Fruit fly (Drosophila melanogaster) whole organism, embryonic: Measurements from ENCODE around the gene PRL-1.

Experiments used
- Adf1 ChIP-seq: fragments of 200-800 bp; sonication (Bioruptor generic); IDR thresholded peaks from 2 replicates; pipeline ENCODE4 v1.3.6; 2022; ENCODE audit warnings: missing biosample characterization, missing genetic modification characterization
- Bteb2 ChIP-seq: fragments of 200-800 bp; sonication (Bioruptor generic); optimal IDR thresholded peaks from 2 replicates; lab custom pipeline; 2016; ENCODE audit warnings: missing biosample characterization, missing genetic modification characterization
- CG10431 ChIP-seq: fragments of 200-800 bp; sonication (Bioruptor generic); optimal IDR thresholded peaks from 3 replicates; lab custom pipeline; 2018; ENCODE audit warnings: missing biosample characterization, mild to moderate bottlenecking, missing genetic modification characterization
- CG11085 ChIP-seq: fragments of 200-800 bp; sonication (Bioruptor generic); IDR thresholded peaks from 2 replicates; pipeline ENCODE4 v1.3.6; 2022; ENCODE audit warnings: missing biosample characterization, missing genetic modification characterization
- CG11560 ChIP-seq: fragments of 200-800 bp; sonication (Bioruptor generic); IDR thresholded peaks from 3 replicates; pipeline ENCODE4 v1.3.6; 2022; ENCODE audit warnings: missing biosample characterization, missing genetic modification characterization
- CG11696 ChIP-seq: fragments of 200-800 bp; sonication (Bioruptor generic); IDR thresholded peaks from 2 replicates; pipeline ENCODE4 v1.3.6; 2022; ENCODE audit warnings: missing biosample characterization, missing genetic modification characterization
- CG13123 ChIP-seq: fragments of 200-800 bp; sonication (Bioruptor generic); optimal IDR thresholded peaks from 2 replicates; lab custom pipeline; 2016; ENCODE audit warnings: missing biosample characterization, missing genetic modification characterization
- CG15073 ChIP-seq: fragments of 200-800 bp; sonication (Bioruptor generic); optimal IDR thresholded peaks from 2 replicates; lab custom pipeline; 2016; ENCODE audit warnings: missing biosample characterization, missing genetic modification characterization
- CG16815 ChIP-seq: fragments of 200-800 bp; sonication (Bioruptor generic); optimal IDR thresholded peaks from 3 replicates; lab custom pipeline; 2017; ENCODE audit warnings: missing biosample characterization, mild to moderate bottlenecking, missing genetic modification characterization
- CG17568 ChIP-seq: fragments of 200-800 bp; sonication (Bioruptor generic); optimal IDR thresholded peaks from 2 replicates; lab custom pipeline; 2018; ENCODE audit warnings: missing biosample characterization, mild to moderate bottlenecking, missing genetic modification characterization, moderate library complexity
- CG31388 ChIP-seq: fragments of 200-800 bp; sonication (Bioruptor generic); optimal IDR thresholded peaks from 2 replicates; lab custom pipeline; 2016; ENCODE audit warnings: missing biosample characterization, missing genetic modification characterization
- CG33213 ChIP-seq: fragments of 200-800 bp; sonication (Bioruptor generic); optimal IDR thresholded peaks from 3 replicates; lab custom pipeline; 2016; ENCODE audit warnings: missing biosample characterization, missing genetic modification characterization
- CG34224 ChIP-seq: fragments of 200-800 bp; sonication (Bioruptor generic); IDR thresholded peaks from 3 replicates; pipeline ENCODE4 v1.3.6; 2022; ENCODE audit warnings: missing biosample characterization, missing genetic modification characterization; ENCODE audit not compliant: partially characterized antibody
- CG3726 ChIP-seq: fragments of 200-800 bp; sonication (Bioruptor generic); IDR thresholded peaks from 3 replicates; pipeline ENCODE4, ENCODE4 v1.3.6; 2022; ENCODE audit warnings: missing biosample characterization, missing genetic modification characterization
- CG3995 ChIP-seq: fragments of 200-800 bp; sonication (Bioruptor generic); optimal IDR thresholded peaks from 3 replicates; lab custom pipeline; 2016; ENCODE audit warnings: missing biosample characterization, missing genetic modification characterization
- CG42726 ChIP-seq: fragments of 200-800 bp; sonication (Bioruptor generic); IDR thresholded peaks from 2 replicates; pipeline ENCODE4 v1.3.6; 2022; ENCODE audit warnings: missing biosample characterization, missing genetic modification characterization; ENCODE audit not compliant: partially characterized antibody
- CG6175 ChIP-seq: fragments of 200-800 bp; sonication (Bioruptor generic); IDR thresholded peaks from 3 replicates; pipeline ENCODE4 v1.3.6; 2022; ENCODE audit warnings: missing biosample characterization, missing genetic modification characterization
- CG6654 ChIP-seq: fragments of 200-800 bp; sonication (Bioruptor generic); optimal IDR thresholded peaks from 2 replicates; lab custom pipeline; 2017; ENCODE audit warnings: missing biosample characterization, mild to moderate bottlenecking, missing genetic modification characterization
- CG6689 ChIP-seq: fragments of 200-800 bp; sonication (Bioruptor generic); IDR thresholded peaks from 2 replicates; pipeline ENCODE4 v1.3.6; 2022; ENCODE audit warnings: missing biosample characterization, missing genetic modification characterization
- CG7928 ChIP-seq: fragments of 200-800 bp; sonication (Bioruptor generic); optimal IDR thresholded peaks from 2 replicates; lab custom pipeline; 2017; ENCODE audit warnings: missing biosample characterization, mild to moderate bottlenecking, missing genetic modification characterization
- CG7987 ChIP-seq: fragments of 200-800 bp; sonication (Bioruptor generic); optimal IDR thresholded peaks from 2 replicates; lab custom pipeline; 2018; ENCODE audit warnings: missing biosample characterization, mild to moderate bottlenecking, missing genetic modification characterization, moderate library complexity
- Doc3 ChIP-seq: fragments of 200-800 bp; sonication (Bioruptor generic); IDR thresholded peaks from 3 replicates; pipeline ENCODE4 v1.3.6; 2022; ENCODE audit warnings: missing biosample characterization, missing genetic modification characterization; ENCODE audit not compliant: partially characterized antibody
- Gsc ChIP-seq: fragments of 200-800 bp; sonication (Bioruptor generic); IDR thresholded peaks from 2 replicates; pipeline ENCODE4 v1.3.6; 2022; ENCODE audit warnings: missing biosample characterization, missing genetic modification characterization
- H15 ChIP-seq: fragments of 200-800 bp; sonication (Bioruptor generic); IDR thresholded peaks from 3 replicates; pipeline ENCODE4 v1.3.6; 2022; ENCODE audit warnings: missing biosample characterization, missing genetic modification characterization
- HLH4C ChIP-seq: fragments of 200-800 bp; sonication (Bioruptor generic); IDR thresholded peaks from 3 replicates; pipeline ENCODE4 v1.3.6; 2022; ENCODE audit warnings: missing biosample characterization, missing genetic modification characterization; ENCODE audit not compliant: partially characterized antibody
- Hand ChIP-seq: fragments of 200-800 bp; sonication (Bioruptor generic); optimal IDR thresholded peaks from 2 replicates; lab custom pipeline; 2017; ENCODE audit warnings: mild to moderate bottlenecking, missing biosample characterization, missing genetic modification reagents, missing genetic modification characterization
- HmgZ ChIP-seq: fragments of 200-800 bp; sonication (Bioruptor generic); optimal IDR thresholded peaks from 2 replicates; lab custom pipeline; 2018; ENCODE audit warnings: missing biosample characterization, mild to moderate bottlenecking, missing genetic modification characterization
- Mes4 ChIP-seq: fragments of 200-800 bp; sonication (Bioruptor generic); optimal IDR thresholded peaks from 2 replicates; lab custom pipeline; 2016; ENCODE audit warnings: missing biosample characterization, missing genetic modification characterization
- Nf-YC ChIP-seq: fragments of 200-800 bp; optimal IDR thresholded peaks from 3 replicates; lab custom pipeline; 2019; ENCODE audit warnings: missing biosample characterization, mild to moderate bottlenecking, missing genetic modification characterization, moderate library complexity
- Poxn ChIP-seq: fragments of 200-800 bp; sonication (Bioruptor generic); IDR thresholded peaks from 2 replicates; pipeline ENCODE4 v1.3.6; 2022; ENCODE audit warnings: missing biosample characterization, missing genetic modification characterization
- Trl ChIP-seq, 3 experiments: fragments of >200 bp in 2 of 3; fragments of 200-800 bp in 1 of 3; sonication (Bioruptor generic) in 1 of 3; optimal IDR thresholded peaks; 2 replicates in 1 of 3; 3 replicates in 2 of 3; lab custom pipeline; 2016 to 2017; ENCODE audit warnings: missing biosample characterization in 1 of 3, missing genetic modification characterization in 1 of 3
- bsh ChIP-seq, 2 experiments: fragments of 200-800 bp; sonication (Bioruptor generic); optimal IDR thresholded peaks; 2 replicates each; lab custom pipeline; 2017 to 2018; ENCODE audit warnings: mild to moderate bottlenecking in 2 of 2, missing biosample characterization in 2 of 2, missing genetic modification characterization in 2 of 2, moderate library complexity in 1 of 2
- btn ChIP-seq: fragments of 200-800 bp; sonication (Bioruptor generic); optimal IDR thresholded peaks from 2 replicates; lab custom pipeline; 2016; ENCODE audit warnings: missing biosample characterization, missing genetic modification characterization
- crol ChIP-seq: fragments of 200-800 bp; sonication (Bioruptor generic); IDR thresholded peaks from 2 replicates; pipeline ENCODE4 v1.3.6; 2022; ENCODE audit warnings: missing biosample characterization, missing genetic modification characterization
- dati ChIP-seq: fragments of 200-800 bp; sonication (Bioruptor generic); IDR thresholded peaks from 2 replicates; pipeline ENCODE4 v1.3.6; 2022; ENCODE audit warnings: missing biosample characterization, missing genetic modification characterization
- disco-r ChIP-seq: fragments of 200-800 bp; sonication (Bioruptor generic); optimal IDR thresholded peaks from 2 replicates; lab custom pipeline; 2016; ENCODE audit warnings: missing biosample characterization, missing genetic modification characterization
- esg ChIP-seq: fragments of 200-800 bp; sonication (Bioruptor generic); conservative IDR thresholded peaks from 2 replicates; pipeline ENCODE4 v1.3.6; 2022; ENCODE audit warnings: missing biosample characterization, missing genetic modification characterization
- exex ChIP-seq: fragments of 200-800 bp; sonication (Bioruptor generic); optimal IDR thresholded peaks from 4 replicates; lab custom pipeline; 2018; ENCODE audit warnings: missing biosample characterization, mild to moderate bottlenecking, missing genetic modification characterization, moderate library complexity
- ftz-f1 ChIP-seq: fragments of 200-800 bp; sonication (Bioruptor generic); optimal IDR thresholded peaks from 2 replicates; lab custom pipeline; 2016; ENCODE audit warnings: missing biosample characterization, missing genetic modification characterization
- gro ChIP-seq: fragments of 200-800 bp; sonication (Bioruptor generic); optimal IDR thresholded peaks from 2 replicates; lab custom pipeline; 2016; ENCODE audit warnings: missing biosample characterization, missing genetic modification characterization
- gt ChIP-seq: fragments of 200-800 bp; sonication (Bioruptor generic); IDR thresholded peaks from 2 replicates; pipeline ENCODE4 v1.3.6; 2022; ENCODE audit warnings: missing biosample characterization, missing genetic modification characterization
- kni ChIP-seq: fragments of 200-800 bp; sonication (Bioruptor generic); optimal IDR thresholded peaks from 3 replicates; lab custom pipeline; 2017; ENCODE audit warnings: mild to moderate bottlenecking, missing biosample characterization, missing genetic modification reagents, missing genetic modification characterization
- lmd ChIP-seq: fragments of 200-800 bp; sonication (Bioruptor generic); IDR thresholded peaks from 2 replicates; pipeline ENCODE4 v1.3.6; 2022; ENCODE audit warnings: missing biosample characterization, missing genetic modification characterization
- nau ChIP-seq: fragments of 200-800 bp; sonication (Bioruptor generic); optimal IDR thresholded peaks from 3 replicates; lab custom pipeline; 2017; ENCODE audit warnings: missing biosample characterization, mild to moderate bottlenecking, missing genetic modification characterization, missing genetic modification reagents
- nerfin-2 ChIP-seq: fragments of 200-800 bp; sonication (Bioruptor generic); IDR thresholded peaks from 2 replicates; pipeline ENCODE4 v1.3.6; 2022; ENCODE audit warnings: missing biosample characterization, missing genetic modification characterization; ENCODE audit not compliant: partially characterized antibody
- otp ChIP-seq: fragments of 200-800 bp; sonication (Bioruptor generic); IDR thresholded peaks from 3 replicates; pipeline ENCODE4, ENCODE4 v1.3.6; 2022; ENCODE audit warnings: missing biosample characterization, missing genetic modification characterization
- peb ChIP-seq: fragments of 200-800 bp; sonication (Bioruptor generic); IDR thresholded peaks from 2 replicates; pipeline ENCODE4 v1.3.6; 2022; ENCODE audit warnings: missing biosample characterization, missing genetic modification characterization
- pho ChIP-seq: fragments of 200-800 bp; sonication (Bioruptor generic); optimal IDR thresholded peaks from 2 replicates; lab custom pipeline; 2016; ENCODE audit warnings: missing biosample characterization, missing genetic modification characterization
- repo ChIP-seq: fragments of 200-800 bp; sonication (Bioruptor generic); optimal IDR thresholded peaks from 2 replicates; lab custom pipeline; 2016; ENCODE audit warnings: missing biosample characterization, missing genetic modification characterization
- sob ChIP-seq: fragments of 200-800 bp; sonication (Bioruptor generic); IDR thresholded peaks from 2 replicates; pipeline ENCODE4 v1.3.6; 2022; ENCODE audit warnings: missing biosample characterization, missing genetic modification characterization
- vvl ChIP-seq: fragments of 200-800 bp; sonication (Bioruptor generic); IDR thresholded peaks from 2 replicates; pipeline ENCODE4 v1.3.6; 2022; ENCODE audit warnings: missing biosample characterization, missing genetic modification characterization
- wdn ChIP-seq: fragments of 200-800 bp; sonication (Bioruptor generic); IDR thresholded peaks from 2 replicates; pipeline ENCODE4 v1.3.6; 2022; ENCODE audit warnings: missing biosample characterization, missing genetic modification characterization

The PRL-1 gene

DNA sequence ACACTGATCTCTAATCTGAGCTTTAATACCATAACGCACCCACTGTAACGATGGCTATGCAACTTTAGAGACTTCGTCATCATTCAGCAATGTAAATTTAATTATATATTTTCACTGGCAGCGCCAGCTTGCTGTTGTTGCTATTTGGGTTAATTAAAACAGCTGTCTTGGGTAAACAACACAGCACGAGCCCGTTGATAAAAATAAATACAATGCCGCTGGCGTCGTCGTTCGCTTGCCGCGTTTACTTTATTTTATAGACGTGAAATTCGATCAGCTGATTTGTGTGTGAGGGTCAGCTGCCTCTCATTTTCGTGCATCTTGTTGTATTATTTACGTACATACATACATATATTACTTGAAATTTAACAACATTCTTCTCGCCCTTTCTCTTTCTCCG, 15.3 kb upstream of the PRL-1 start:
- no peak for TF ChIP-seq Poxn (GFP tag; lab: Robert Waterston, UW)
- no peak for TF ChIP-seq CG42726 (GFP tag; lab: Robert Waterston, UW)
- no peak for TF ChIP-seq CG31388 (GFP tag; lab: Kevin White, UChicago)
- TF ChIP-seq wdn (GFP tag; lab: Robert Waterston, UW), result 0 out of 2 replicates have a peak, but pooled peaks have one; percentile 7
- no peak for TF ChIP-seq CG33213 (GFP tag; lab: Kevin White, UChicago)
- no peak for TF ChIP-seq CG16815
- peak; percentile 29 for TF ChIP-seq exex (tag; lab: Kevin White, UChicago)
- TF ChIP-seq peb, result no peak
- TF ChIP-seq Trl (optimal IDR thresholded peaks at IDR 0.05; lab: Kevin White, UChicago), result no peak
- no peak for TF ChIP-seq Trl (GFP tag; optimal IDR thresholded peaks at IDR 0.05; lab: Kevin White, UChicago)
- TF ChIP-seq ftz-f1 (GFP tag; lab: Kevin White, UChicago), result no peak
- no peak for TF ChIP-seq CG34224 (GFP tag; lab: Robert Waterston, UW)
- TF ChIP-seq Bteb2 (GFP tag; lab: Kevin White, UChicago), result no peak
- TF ChIP-seq sob (GFP tag; lab: Robert Waterston, UW), result 0 out of 2 replicates have a peak, but pooled peaks have one; percentile 33
- TF ChIP-seq HLH4C, result no peak
- no peak for TF ChIP-seq CG6654 (GFP tag; lab: Kevin White, UChicago)
- TF ChIP-seq lmd (GFP tag; lab: Robert Waterston, UW), result no peak
- no peak for TF ChIP-seq Nf-YC (tag; lab: Kevin White, UChicago)
- no peak for TF ChIP-seq CG6689 (GFP tag; lab: Robert Waterston, UW)
- peak; percentile 29 for TF ChIP-seq Hand (GFP tag; lab: Kevin White, UChicago)
- no peak for TF ChIP-seq disco-r (GFP tag; lab: Kevin White, UChicago)
- no peak for TF ChIP-seq Doc3 (GFP tag; lab: Robert Waterston, UW)
- peak; percentile 69 for TF ChIP-seq CG7987 (GFP tag; lab: Kevin White, UChicago)
- no peak for TF ChIP-seq CG15073 (GFP tag; lab: Kevin White, UChicago)
- TF ChIP-seq gt (GFP tag; lab: Robert Waterston, UW), result no peak
- peak; percentile 41; the same call in 1 of the 2 replicates for TF ChIP-seq Adf1 (GFP tag; lab: Robert Waterston, UW)
- peak; percentile 34 for TF ChIP-seq CG10431 (GFP tag; lab: Kevin White, UChicago)
- TF ChIP-seq Mes4 (GFP tag; lab: Kevin White, UChicago), result no peak
- TF ChIP-seq kni, result peak; percentile 79
- no peak for TF ChIP-seq CG6175 (GFP tag; lab: Robert Waterston, UW)
- no peak for TF ChIP-seq CG7928 (GFP tag; lab: Kevin White, UChicago)
- no peak for TF ChIP-seq esg (GFP tag; lab: Robert Waterston, UW)
- no peak for TF ChIP-seq CG11085 (GFP tag; lab: Robert Waterston, UW)
- TF ChIP-seq otp (GFP tag; lab: Robert Waterston, UW), result peak; percentile 31; the same call in 2 of the 3 replicates
- peak; percentile 16 for TF ChIP-seq HmgZ (tag; lab: Kevin White, UChicago)
- TF ChIP-seq nerfin-2 (GFP tag; lab: Robert Waterston, UW), result no peak
- TF ChIP-seq repo (GFP tag; lab: Kevin White, UChicago), result no peak
- peak in 1 of 2 experiments; percentile 34 for TF ChIP-seq bsh (GFP tag; optimal IDR thresholded peaks at IDR 0.05; lab: Kevin White, UChicago)
- TF ChIP-seq CG17568 (GFP tag; lab: Kevin White, UChicago), result peak; percentile 49
- TF ChIP-seq gro, result no peak
- no peak for TF ChIP-seq Gsc (GFP tag; lab: Robert Waterston, UW)
- TF ChIP-seq nau (GFP tag; lab: Kevin White, UChicago), result peak; percentile 75
- no peak for TF ChIP-seq CG11696 (GFP tag; lab: Robert Waterston, UW)
- TF ChIP-seq pho (GFP tag; lab: Kevin White, UChicago), result no peak
- no peak for TF ChIP-seq dati (GFP tag; lab: Robert Waterston, UW)
- TF ChIP-seq crol (GFP tag; lab: Robert Waterston, UW), result no peak
- no peak for TF ChIP-seq CG13123
- TF ChIP-seq vvl (GFP tag; lab: Robert Waterston, UW), result no peak
- no peak for TF ChIP-seq CG3995
- TF ChIP-seq btn (GFP tag; lab: Kevin White, UChicago), result no peak
- no peak for TF ChIP-seq CG3726 (GFP tag; lab: Robert Waterston, UW)
- TF ChIP-seq H15 (GFP tag; lab: Robert Waterston, UW), result no peak
- TF ChIP-seq CG11560 (tag; lab: Robert Waterston, UW), result no peak
